Fruit fly (Drosophila melanogaster) whole organism, embryonic: ENCODE data around the gene CG31677.
A peak's percentile ranks its signal among the peaks of the same experiment; 100 is the strongest.

Experiments used
- B-H2 ChIP-seq: fragments of 200-800 bp; sonication (Bioruptor generic); optimal IDR thresholded peaks from 2 replicates; lab custom pipeline; 2018; ENCODE audit warnings: missing biosample characterization, mild to moderate bottlenecking, missing genetic modification characterization
- CG10274 ChIP-seq: fragments of 200-800 bp; sonication (Bioruptor generic); optimal IDR thresholded peaks from 3 replicates; lab custom pipeline; 2017; ENCODE audit warnings: missing biosample characterization, mild to moderate bottlenecking, missing genetic modification characterization
- CG11093 ChIP-seq: fragments of 200-800 bp; sonication (Bioruptor generic); IDR thresholded peaks from 3 replicates; pipeline ENCODE4 v1.3.6; 2022; ENCODE audit warnings: missing biosample characterization, missing genetic modification characterization
- CG12391 ChIP-seq: fragments of 200-800 bp; sonication (Bioruptor generic); optimal IDR thresholded peaks from 3 replicates; lab custom pipeline; 2018; ENCODE audit warnings: missing biosample characterization, mild to moderate bottlenecking, missing genetic modification characterization, moderate library complexity
- CG13775 ChIP-seq: fragments of 200-800 bp; sonication (Bioruptor generic); optimal IDR thresholded peaks from 3 replicates; lab custom pipeline; 2017; ENCODE audit warnings: missing biosample characterization, mild to moderate bottlenecking, missing genetic modification characterization
- CG14710 ChIP-seq: fragments of 200-800 bp; sonication (Bioruptor generic); optimal IDR thresholded peaks from 3 replicates; lab custom pipeline; 2019; ENCODE audit warnings: missing biosample characterization, mild to moderate bottlenecking, missing genetic modification characterization, moderate library complexity
- CG14965 ChIP-seq: fragments of 200-800 bp; sonication (Bioruptor generic); optimal IDR thresholded peaks from 2 replicates; lab custom pipeline; 2016; ENCODE audit warnings: missing biosample characterization, missing genetic modification characterization, borderline replicate concordance
- CG16815 ChIP-seq: fragments of 200-800 bp; sonication (Bioruptor generic); optimal IDR thresholded peaks from 3 replicates; lab custom pipeline; 2017; ENCODE audit warnings: missing biosample characterization, mild to moderate bottlenecking, missing genetic modification characterization
- CG17612 ChIP-seq: fragments of 200-800 bp; sonication (Bioruptor generic); IDR thresholded peaks from 2 replicates; pipeline ENCODE4 v1.3.6; 2022; ENCODE audit warnings: missing biosample characterization, missing genetic modification characterization
- CG2129 ChIP-seq: fragments of 200-800 bp; sonication (Bioruptor generic); IDR thresholded peaks from 2 replicates; pipeline ENCODE4 v1.3.6; 2022; ENCODE audit warnings: missing biosample characterization, missing genetic modification characterization; ENCODE audit not compliant: partially characterized antibody
- CG3726 ChIP-seq: fragments of 200-800 bp; sonication (Bioruptor generic); IDR thresholded peaks from 3 replicates; pipeline ENCODE4, ENCODE4 v1.3.6; 2022; ENCODE audit warnings: missing biosample characterization, missing genetic modification characterization
- CG5180 ChIP-seq: fragments of 200-800 bp; sonication (Bioruptor generic); optimal IDR thresholded peaks from 3 replicates; lab custom pipeline; 2017; ENCODE audit warnings: missing biosample characterization, missing genetic modification characterization, mild to moderate bottlenecking, moderate library complexity, missing genetic modification reagents
- CG7786 ChIP-seq: fragments of 200-800 bp; sonication (Bioruptor generic); optimal IDR thresholded peaks from 2 replicates; lab custom pipeline; 2016; ENCODE audit warnings: missing biosample characterization, missing genetic modification characterization
- CG8765 ChIP-seq: fragments of 200-800 bp; sonication (Bioruptor generic); IDR thresholded peaks from 2 replicates; pipeline ENCODE4 v1.3.6; 2022; ENCODE audit warnings: missing biosample characterization, missing genetic modification characterization
- CG8924 ChIP-seq: fragments of 200-800 bp; optimal IDR thresholded peaks from 3 replicates; lab custom pipeline; 2019; ENCODE audit warnings: missing biosample characterization, mild to moderate bottlenecking, missing genetic modification characterization, moderate library complexity
- CG9215 ChIP-seq: fragments of 200-800 bp; sonication (Bioruptor generic); IDR thresholded peaks from 2 replicates; pipeline ENCODE4 v1.3.6; 2022; ENCODE audit warnings: missing biosample characterization, missing genetic modification characterization
- CG9609 ChIP-seq: fragments of 200-800 bp; sonication (Bioruptor generic); optimal IDR thresholded peaks from 3 replicates; lab custom pipeline; 2016; ENCODE audit warnings: missing biosample characterization, missing genetic modification characterization
- CG9876 ChIP-seq: fragments of 200-800 bp; sonication (Bioruptor generic); optimal IDR thresholded peaks from 2 replicates; lab custom pipeline; 2016; ENCODE audit warnings: missing biosample characterization, missing genetic modification characterization
- CG9932 ChIP-seq: fragments of 200-800 bp; sonication (Bioruptor generic); IDR thresholded peaks from 2 replicates; pipeline ENCODE4 v1.3.6; 2022; ENCODE audit warnings: missing biosample characterization, missing genetic modification characterization
- D ChIP-seq, 2 experiments: fragments of 200-800 bp in 1 of 2; fragments of >200 bp in 1 of 2; sonication (Bioruptor generic) in 1 of 2; optimal IDR thresholded peaks; 2 replicates in 1 of 2; 3 replicates in 1 of 2; lab custom pipeline; 2017; ENCODE audit warnings: mild to moderate bottlenecking in 1 of 2, missing biosample characterization in 1 of 2, missing genetic modification characterization in 1 of 2, missing genetic modification reagents in 1 of 2
- Dbx ChIP-seq: fragments of 200-800 bp; sonication (Bioruptor generic); IDR thresholded peaks from 3 replicates; pipeline ENCODE4 v1.3.6; 2022; ENCODE audit warnings: missing biosample characterization, missing genetic modification characterization
- Deaf1 ChIP-seq: fragments of 200-800 bp; optimal IDR thresholded peaks from 3 replicates; lab custom pipeline; 2019; ENCODE audit warnings: missing biosample characterization, mild to moderate bottlenecking, missing genetic modification characterization, moderate library complexity
- Doc3 ChIP-seq: fragments of 200-800 bp; sonication (Bioruptor generic); IDR thresholded peaks from 3 replicates; pipeline ENCODE4 v1.3.6; 2022; ENCODE audit warnings: missing biosample characterization, missing genetic modification characterization; ENCODE audit not compliant: partially characterized antibody
- Ets65A ChIP-seq: fragments of 200-800 bp; sonication (Bioruptor generic); peaks from one replicate; lab custom pipeline; 2016; ENCODE audit warnings: missing biosample characterization, missing genetic modification characterization
- GATAe ChIP-seq: fragments of 200-800 bp; sonication (Bioruptor generic); conservative IDR thresholded peaks from 2 replicates; pipeline ENCODE4 v1.3.6; 2022; ENCODE audit warnings: missing biosample characterization, missing genetic modification characterization
- Gsc ChIP-seq: fragments of 200-800 bp; sonication (Bioruptor generic); IDR thresholded peaks from 2 replicates; pipeline ENCODE4 v1.3.6; 2022; ENCODE audit warnings: missing biosample characterization, missing genetic modification characterization
- Hmr ChIP-seq: fragments of 200-800 bp; sonication (Bioruptor generic); optimal IDR thresholded peaks from 3 replicates; lab custom pipeline; 2017; ENCODE audit warnings: mild to moderate bottlenecking, missing biosample characterization, missing genetic modification reagents, missing genetic modification characterization
- Hr78 ChIP-seq, 2 experiments: fragments of 200-800 bp in 1 of 2; fragments of >200 bp in 1 of 2; sonication (Bioruptor generic) in 1 of 2; optimal IDR thresholded peaks; 2 replicates each; lab custom pipeline; 2017 to 2019; ENCODE audit warnings: missing biosample characterization in 2 of 2, missing genetic modification characterization in 2 of 2, mild to moderate bottlenecking in 1 of 2, moderate library complexity in 1 of 2
- MBD-R2 ChIP-seq: fragments of 200-800 bp; sonication (Bioruptor generic); IDR thresholded peaks from 2 replicates; pipeline ENCODE4 v1.3.6; 2022; ENCODE audit warnings: missing biosample characterization, missing genetic modification characterization
- Mad ChIP-seq: fragments of 200-800 bp; sonication (Bioruptor generic); optimal IDR thresholded peaks from 2 replicates; lab custom pipeline; 2016; ENCODE audit warnings: missing biosample characterization, missing genetic modification characterization
- Ptx1 ChIP-seq: fragments of 200-800 bp; sonication (Bioruptor generic); IDR thresholded peaks from 2 replicates; pipeline ENCODE4 v1.3.6; 2022; ENCODE audit warnings: missing biosample characterization, missing genetic modification characterization
- ara ChIP-seq: fragments of 200-800 bp; sonication (Bioruptor generic); IDR thresholded peaks from 2 replicates; pipeline ENCODE4 v1.3.6; 2022; ENCODE audit warnings: missing biosample characterization, missing genetic modification characterization
- bigmax ChIP-seq: fragments of 200-800 bp; sonication (Bioruptor generic); optimal IDR thresholded peaks from 2 replicates; lab custom pipeline; 2018; ENCODE audit warnings: missing biosample characterization, mild to moderate bottlenecking, missing genetic modification characterization
- chif ChIP-seq, 2 experiments: fragments of 200-800 bp; sonication (Bioruptor generic); optimal IDR thresholded peaks; 3 replicates each; lab custom pipeline; 2016; ENCODE audit warnings: missing biosample characterization in 2 of 2, missing genetic modification characterization in 2 of 2
- ems ChIP-seq: fragments of 200-800 bp; sonication (Bioruptor generic); optimal IDR thresholded peaks from 3 replicates; lab custom pipeline; 2016; ENCODE audit warnings: missing biosample characterization, missing genetic modification characterization
- esg ChIP-seq: fragments of 200-800 bp; sonication (Bioruptor generic); conservative IDR thresholded peaks from 2 replicates; pipeline ENCODE4 v1.3.6; 2022; ENCODE audit warnings: missing biosample characterization, missing genetic modification characterization
- ewg ChIP-seq: fragments of 200-800 bp; sonication (Bioruptor generic); optimal IDR thresholded peaks from 3 replicates; lab custom pipeline; 2017; ENCODE audit warnings: mild to moderate bottlenecking, missing biosample characterization, missing genetic modification reagents, missing genetic modification characterization
- eyg ChIP-seq: fragments of 200-800 bp; sonication (Bioruptor generic); optimal IDR thresholded peaks from 3 replicates; lab custom pipeline; 2016; ENCODE audit warnings: missing biosample characterization, missing genetic modification characterization
- gem ChIP-seq: fragments of 200-800 bp; sonication (Bioruptor generic); optimal IDR thresholded peaks from 2 replicates; lab custom pipeline; 2019; ENCODE audit warnings: missing biosample characterization, mild to moderate bottlenecking, missing genetic modification characterization, moderate library complexity
- gsb-n ChIP-seq: fragments of 200-800 bp; sonication (Bioruptor generic); optimal IDR thresholded peaks from 3 replicates; lab custom pipeline; 2018; ENCODE audit warnings: missing biosample characterization, mild to moderate bottlenecking, missing genetic modification characterization
- h ChIP-seq: fragments of >200 bp; optimal IDR thresholded peaks from 2 replicates; lab custom pipeline; 2017
- hkb ChIP-seq, 2 experiments: fragments of 200-800 bp in 1 of 2; fragments of >200 bp in 1 of 2; sonication (Bioruptor generic) in 1 of 2; IDR thresholded peaks in 1 of 2; optimal IDR thresholded peaks in 1 of 2; 2 replicates each; pipeline versions ENCODE4 v1.3.6 to Lab custom; 2017 to 2022; ENCODE audit warnings: missing biosample characterization in 1 of 2, missing genetic modification characterization in 1 of 2
- inv ChIP-seq: fragments of 200-800 bp; sonication (Bioruptor generic); IDR thresholded peaks from 2 replicates; pipeline ENCODE4 v1.3.6; 2022; ENCODE audit warnings: missing biosample characterization, missing genetic modification characterization; ENCODE audit not compliant: partially characterized antibody
- nom ChIP-seq: fragments of 200-800 bp; sonication (Bioruptor generic); optimal IDR thresholded peaks from 2 replicates; lab custom pipeline; 2017; ENCODE audit warnings: missing biosample characterization, missing genetic modification characterization, mild to moderate bottlenecking, moderate library complexity, missing genetic modification reagents
- pzg ChIP-seq: fragments of 200-800 bp; sonication (Bioruptor generic); optimal IDR thresholded peaks from 3 replicates; lab custom pipeline; 2018; ENCODE audit warnings: missing biosample characterization, mild to moderate bottlenecking, missing genetic modification characterization, moderate library complexity
- sna ChIP-seq: fragments of 200-800 bp; sonication (Bioruptor generic); IDR thresholded peaks from 2 replicates; pipeline ENCODE4 v1.3.6; 2022; ENCODE audit warnings: missing biosample characterization, missing genetic modification characterization; ENCODE audit not compliant: partially characterized antibody
- sr ChIP-seq: fragments of 200-800 bp; sonication (Bioruptor generic); IDR thresholded peaks from 3 replicates; pipeline ENCODE4 v1.3.6; 2022; ENCODE audit warnings: missing biosample characterization, missing genetic modification characterization
- stc ChIP-seq: fragments of 200-800 bp; sonication (Bioruptor generic); IDR thresholded peaks from 2 replicates; pipeline ENCODE4 v1.3.6; 2022; ENCODE audit warnings: missing biosample characterization, missing genetic modification characterization
- toy ChIP-seq: fragments of 200-800 bp; sonication (Bioruptor generic); IDR thresholded peaks from 2 replicates; pipeline ENCODE4 v1.3.6; 2022; ENCODE audit warnings: missing biosample characterization, missing genetic modification characterization

CG31677 gene

DNA sequence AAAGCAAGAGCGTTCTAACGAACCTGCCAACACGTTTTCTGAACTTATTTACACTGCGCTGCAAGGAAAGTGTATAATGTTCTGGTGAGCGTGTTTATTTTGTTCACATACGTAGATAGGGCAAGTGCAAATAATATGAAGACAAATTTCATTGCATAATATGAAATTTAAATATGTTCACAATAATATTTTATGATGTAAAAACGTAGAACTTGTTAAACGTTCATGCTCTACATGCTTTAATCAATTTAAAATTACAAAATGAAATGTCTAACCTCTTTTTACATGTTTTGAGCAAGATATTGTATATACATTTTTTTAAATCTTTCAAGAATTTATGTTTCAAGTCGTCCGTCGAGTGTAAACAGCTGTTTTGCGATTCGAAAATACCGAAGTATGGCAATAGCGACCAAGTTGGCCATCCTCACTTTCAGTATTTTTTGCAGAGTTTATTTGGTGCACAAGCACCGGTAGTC is 41.4 kb upstream of the CG31677 start, which contains the start of the genes phr6-4 and CG2608 (continued):
- TF ChIP-seq Ets65A (peak; percentile 98), inv (GFP tag; lab: Robert Waterston, UW) (no peak), CG14710 (tag; lab: Kevin White, UChicago) (peak; percentile 94), CG10274 (GFP tag; lab: Kevin White, UChicago) (peak; percentile 72), Dbx (peak; percentile 90), hkb (optimal IDR thresholded peaks at IDR 0.05; lab: Kevin White, UChicago) (no peak), hkb (GFP tag; IDR thresholded peaks at IDR 0.05; lab: Robert Waterston, UW) (peak; percentile 91), CG17612 (peak; percentile 63; the same call in 1 of the 2 replicates), stc (GFP tag; lab: Robert Waterston, UW) (peak; percentile 69), CG12391 (tag; lab: Kevin White, UChicago) (peak; percentile 95), CG8765 (GFP tag; lab: Robert Waterston, UW) (peak; percentile 80; the same call in 1 of the 2 replicates), CG16815 (peak; percentile 89), chif (GFP tag; optimal IDR thresholded peaks at IDR 0.05; lab: Kevin White, UChicago) (peak; percentile 77 to 87), h (lab: Kevin White, UChicago) (no peak), Ptx1 (GFP tag; lab: Robert Waterston, UW) (peak; percentile 87), CG9215 (GFP tag; lab: Robert Waterston, UW) (peak; percentile 86), Hmr (GFP tag; lab: Kevin White, UChicago) (peak; percentile 95), MBD-R2 (peak; percentile 64), CG11093 (GFP tag; lab: Robert Waterston, UW) (peak; percentile 85), sr (GFP tag; lab: Robert Waterston, UW) (no peak), CG9609 (GFP tag; lab: Kevin White, UChicago) (peak; percentile 81), bigmax (GFP tag; lab: Kevin White, UChicago) (no peak), CG13775 (GFP tag; lab: Kevin White, UChicago) (peak; percentile 94), gsb-n (tag; lab: Kevin White, UChicago) (peak; percentile 90), CG8924 (tag; lab: Kevin White, UChicago) (peak; percentile 94), ems (peak; percentile 87), ewg (peak; percentile 80), D (optimal IDR thresholded peaks at IDR 0.05; lab: Kevin White, UChicago) (no peak), D (GFP tag; optimal IDR thresholded peaks at IDR 0.05; lab: Kevin White, UChicago) (peak; percentile 89), Deaf1 (tag; lab: Kevin White, UChicago) (peak; percentile 77), pzg (GFP tag; lab: Kevin White, UChicago) (peak; percentile 37), Gsc (GFP tag; lab: Robert Waterston, UW) (no peak), nom (GFP tag; lab: Kevin White, UChicago) (peak; percentile 86), toy (peak; percentile 64), sna (GFP tag; lab: Robert Waterston, UW) (no peak), CG3726 (GFP tag; lab: Robert Waterston, UW) (peak; percentile 63; the same call in 1 of the 3 replicates), CG5180 (GFP tag; lab: Kevin White, UChicago) (peak; percentile 71), ara (GFP tag; lab: Robert Waterston, UW) (peak; percentile 80; the same call in 1 of the 2 replicates), CG7786 (GFP tag; lab: Kevin White, UChicago) (peak; percentile 85), CG14965 (GFP tag; lab: Kevin White, UChicago) (no peak), CG9932 (GFP tag; lab: Robert Waterston, UW) (peak; percentile 92), CG2129 (GFP tag; lab: Robert Waterston, UW) (no peak), Mad (peak; percentile 87), Doc3 (GFP tag; lab: Robert Waterston, UW) (no peak), esg (GFP tag; lab: Robert Waterston, UW) (peak; percentile 82), eyg (peak; percentile 66), gem (tag; lab: Kevin White, UChicago) (peak; percentile 97), GATAe (GFP tag; lab: Robert Waterston, UW) (peak; percentile 49), B-H2 (GFP tag; lab: Kevin White, UChicago) (peak; percentile 82), Hr78 (GFP tag; optimal IDR thresholded peaks at IDR 0.05; lab: Kevin White, UChicago) (no peak), CG9876 (GFP tag; lab: Kevin White, UChicago) (peak; percentile 79)
